Worm (Caenorhabditis elegans): Measurements from ENCODE around the gene col-187.

The col-187 gene

DNA sequence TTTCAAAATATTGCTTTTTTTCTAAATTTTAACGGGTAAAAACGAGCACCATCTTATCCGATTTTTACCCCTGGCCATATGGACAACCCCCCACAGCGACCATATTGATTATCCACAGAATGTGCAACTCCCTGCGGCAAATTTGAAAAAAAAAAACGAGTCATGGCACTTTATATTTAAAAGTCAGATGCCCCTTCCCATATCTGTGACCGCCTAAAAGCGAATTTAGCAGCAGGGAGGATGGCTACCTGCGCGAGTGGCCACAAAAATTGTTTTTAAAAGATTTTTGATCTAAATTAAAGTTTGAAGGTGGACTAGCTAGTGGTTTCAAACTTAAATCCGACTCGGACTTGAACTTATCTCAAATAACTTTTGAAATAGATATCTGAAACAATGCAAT lies 16.3 kb upstream of the col-187 start (continued):
- TF ChIP-seq xbp-1 (tag; optimal IDR thresholded peaks at IDR 0.05), result peak; percentile 94
- peak; percentile 97 for TF ChIP-seq nhr-19 (GFP tag; conservative IDR thresholded peaks at IDR 0.05)
- TF ChIP-seq zip-4 (GFP tag; optimal IDR thresholded peaks at IDR 0.05), result peak; percentile 91
- TF ChIP-seq efl-1 (optimal IDR thresholded peaks at IDR 0.05), result peak; percentile 80 to 87
- TF ChIP-seq efl-1 (GFP tag; optimal IDR thresholded peaks at IDR 0.05 in 1 of 2), result peak; percentile 49 to 97
- peak; percentile 50 for TF ChIP-seq tlp-1 (tag; optimal IDR thresholded peaks at IDR 0.05)
- peak; percentile 70 for TF ChIP-seq hlh-4 (tag; optimal IDR thresholded peaks at IDR 0.05)
- TF ChIP-seq dpl-1 (GFP tag; optimal IDR thresholded peaks at IDR 0.05), result peak; percentile 45 to 70 (median 56)
- peak; percentile 96 for TF ChIP-seq egl-13 (tag; optimal IDR thresholded peaks at IDR 0.05)
- TF ChIP-seq C04F5.9 (tag; optimal IDR thresholded peaks at IDR 0.05), result peak; percentile 87
- TF ChIP-seq lin-15B (tag; optimal IDR thresholded peaks at IDR 0.05), result peak; percentile 51
- TF ChIP-seq unc-130 (tag; optimal IDR thresholded peaks at IDR 0.05), result peak; percentile 92
- peak; percentile 97 for TF ChIP-seq hpl-2 (GFP tag; optimal IDR thresholded peaks at IDR 0.05)
- peak; percentile 97 for TF ChIP-seq nhr-11 (tag; optimal IDR thresholded peaks at IDR 0.05)
- TF ChIP-seq nhr-85 (tag), result peak; percentile 97
- peak; percentile 98 for TF ChIP-seq lin-39 (tag; optimal IDR thresholded peaks at IDR 0.05)
- TF ChIP-seq grh-1 (GFP tag; IDR thresholded peaks at IDR 0.05), result peak; percentile 95
- peak; percentile 98 for TF ChIP-seq rnt-1 (tag; optimal IDR thresholded peaks at IDR 0.05)
- peak; percentile 78 for TF ChIP-seq pag-3 (tag; optimal IDR thresholded peaks at IDR 0.05; ENCODE audit: borderline replicate concordance, insufficient read depth)
- peak; percentile 97 for TF ChIP-seq nhr-71 (tag; optimal IDR thresholded peaks at IDR 0.05)
- TF ChIP-seq mab-9 (GFP tag; IDR thresholded peaks at IDR 0.05), result peak; percentile 97
- no peak for TF ChIP-seq alr-1 (tag; optimal IDR thresholded peaks at IDR 0.05; ENCODE audit: borderline replicate concordance)
- TF ChIP-seq nhr-237 (tag; optimal IDR thresholded peaks at IDR 0.05), result peak; percentile 95
- no peak for TF ChIP-seq ama-1 (optimal IDR thresholded peaks at IDR 0.05)
- TF ChIP-seq hlh-17 (GFP tag; optimal IDR thresholded peaks at IDR 0.05; ENCODE audit: borderline replicate concordance), result no peak
- peak; percentile 98 for TF ChIP-seq tbx-2 (tag; optimal IDR thresholded peaks at IDR 0.05)
- peak; percentile 96 for TF ChIP-seq lin-14 (GFP tag; optimal IDR thresholded peaks at IDR 0.05)
- TF ChIP-seq sox-4 (tag; optimal IDR thresholded peaks at IDR 0.05), result peak; percentile 98
- TF ChIP-seq efl-3 (GFP tag; optimal IDR thresholded peaks at IDR 0.05), result peak; percentile 86
- TF ChIP-seq ceh-63 (GFP tag; optimal IDR thresholded peaks at IDR 0.05), result peak; percentile 94
- peak; percentile 97 for TF ChIP-seq skn-1 (tag; optimal IDR thresholded peaks at IDR 0.05)
- TF ChIP-seq unc-98 (GFP tag; IDR thresholded peaks at IDR 0.05), result peak; percentile 89
- TF ChIP-seq nhr-28 (tag; optimal IDR thresholded peaks at IDR 0.05), result peak; percentile 63
- TF ChIP-seq vab-15 (tag; optimal IDR thresholded peaks at IDR 0.05), result no peak
- peak; percentile 73 to 78 for TF ChIP-seq egl-27 (tag; optimal IDR thresholded peaks at IDR 0.05)
- peak; percentile 99 for TF ChIP-seq nhr-90 (tag; optimal IDR thresholded peaks at IDR 0.05; ENCODE audit: poor library complexity)
- TF ChIP-seq aly-2 (tag; optimal IDR thresholded peaks at IDR 0.05), result peak; percentile 95
- peak; percentile 61 to 89 for TF ChIP-seq mdl-1 (tag; optimal IDR thresholded peaks at IDR 0.05)
- TF ChIP-seq lin-13 (GFP tag; optimal IDR thresholded peaks at IDR 0.05), result peak; percentile 94
- peak; percentile 56 for TF ChIP-seq unc-30 (tag; optimal IDR thresholded peaks at IDR 0.05)
- peak; percentile 38 for TF ChIP-seq blmp-1 (tag; optimal IDR thresholded peaks at IDR 0.05)

ce11 chrX:16058845-16059244 lies 13.8 kb upstream of the col-187 start, which contains the start of gene T27A8.2:
TSS of gene T27A8.2 (minus strand) at chrX:16058945.
- TF ChIP-seq pag-3 (tag; optimal IDR thresholded peaks at IDR 0.05; ENCODE audit: borderline replicate concordance, insufficient read depth), result no peak
- no peak for TF ChIP-seq ztf-11 (tag; optimal IDR thresholded peaks at IDR 0.05)
- no peak for TF ChIP-seq unc-86 (tag; optimal IDR thresholded peaks at IDR 0.05)
- TF ChIP-seq aha-1 (tag; optimal IDR thresholded peaks at IDR 0.05), result no peak
- TF ChIP-seq hlh-17 (GFP tag; optimal IDR thresholded peaks at IDR 0.05; ENCODE audit: borderline replicate concordance), result no peak
- no peak for TF ChIP-seq jun-1 (tag; optimal IDR thresholded peaks at IDR 0.05)
- no peak for TF ChIP-seq egl-27 (tag; optimal IDR thresholded peaks at IDR 0.05)
- no peak for TF ChIP-seq mep-1 (tag; optimal IDR thresholded peaks at IDR 0.05)
- TF ChIP-seq swsn-7 (tag; optimal IDR thresholded peaks at IDR 0.05), result no peak
- TF ChIP-seq mdl-1 (tag; optimal IDR thresholded peaks at IDR 0.05), result no peak
- no peak for TF ChIP-seq dsc-1 (tag; optimal IDR thresholded peaks at IDR 0.05)
- no peak for TF ChIP-seq nhr-90 (tag; optimal IDR thresholded peaks at IDR 0.05; ENCODE audit: poor library complexity)
- no peak for TF ChIP-seq nhr-237 (tag; optimal IDR thresholded peaks at IDR 0.05)
- TF ChIP-seq sptf-1 (tag; optimal IDR thresholded peaks at IDR 0.05), result no peak
- TF ChIP-seq nhr-77 (tag; optimal IDR thresholded peaks at IDR 0.05), result no peak
- no peak for TF ChIP-seq ets-5 (GFP tag; IDR thresholded peaks at IDR 0.05)

Measured in whole organism, L1 larva.